Worm (Caenorhabditis elegans) whole organism, L2 larva: Measurements from ENCODE around the gene srx-42.
A peak's percentile ranks its signal among the peaks of the same experiment; 100 is the strongest.

Source experiments
- C34F6.9 ChIP-seq: fragments of 150-350 bp; optimal IDR thresholded peaks from 2 replicates; lab custom pipeline; 2014; ENCODE audit warnings: missing biosample characterization, missing genetic modification characterization
- F13H6.1 ChIP-seq: sonication (generic microtip); optimal IDR thresholded peaks from 2 replicates; lab custom pipeline; 2016; ENCODE audit warnings: missing genetic modification characterization, missing compliant biosample characterization
- R02D3.7 ChIP-seq: fragments of 150-350 bp; optimal IDR thresholded peaks from 2 replicates; lab custom pipeline; 2014; ENCODE audit warnings: missing biosample characterization, missing genetic modification characterization
- Y55F3AM.14 ChIP-seq: fragments of 200-800 bp; sonication (Bioruptor generic); optimal IDR thresholded peaks from 2 replicates; lab custom pipeline; 2018; ENCODE audit warnings: mild to moderate bottlenecking, missing genetic modification characterization, missing compliant biosample characterization
- ZK546.5 ChIP-seq: sonication (generic microtip); optimal IDR thresholded peaks from 2 replicates; lab custom pipeline; 2017; ENCODE audit warnings: missing biosample characterization, missing genetic modification characterization
- alr-1 ChIP-seq: fragments of 150-350 bp; optimal IDR thresholded peaks from 2 replicates; lab custom pipeline; 2014; ENCODE audit warnings: missing biosample characterization, missing genetic modification characterization
- aly-2 ChIP-seq: fragments of 150-350 bp; optimal IDR thresholded peaks from 2 replicates; lab custom pipeline; 2014; ENCODE audit warnings: missing biosample characterization, missing genetic modification characterization
- ama-1 ChIP-seq: fragments of 150-350 bp; optimal IDR thresholded peaks from 2 replicates; lab custom pipeline; 2018; ENCODE audit warnings: inconsistent platforms
- blmp-1 ChIP-seq: sonication (generic microtip); optimal IDR thresholded peaks from 2 replicates; lab custom pipeline; 2017; ENCODE audit warnings: missing genetic modification characterization, mild to moderate bottlenecking, missing compliant biosample characterization, antibody characterized with exemption, moderate library complexity; ENCODE audit not compliant: insufficient read depth
- ceh-16 ChIP-seq: fragments of 150-350 bp; optimal IDR thresholded peaks from 2 replicates; lab custom pipeline; 2014; ENCODE audit warnings: missing biosample characterization, missing genetic modification characterization
- ceh-82 ChIP-seq: fragments of 150-350 bp; optimal IDR thresholded peaks from 2 replicates; lab custom pipeline; 2014; ENCODE audit warnings: missing biosample characterization, missing genetic modification characterization
- crh-2 ChIP-seq: sonication (generic microtip); optimal IDR thresholded peaks from 2 replicates; lab custom pipeline; 2017; ENCODE audit warnings: missing biosample characterization, missing genetic modification characterization
- dmd-4 ChIP-seq: sonication (generic microtip); optimal IDR thresholded peaks from 2 replicates; lab custom pipeline; 2017; ENCODE audit warnings: missing biosample characterization, missing genetic modification characterization
- egl-27 ChIP-seq: sonication (generic microtip); optimal IDR thresholded peaks from 3 replicates; lab custom pipeline; 2017; ENCODE audit warnings: missing biosample characterization, missing genetic modification reagents, missing genetic modification characterization
- elt-1 ChIP-seq: fragments of 150-350 bp; optimal IDR thresholded peaks from 2 replicates; lab custom pipeline; 2014; ENCODE audit warnings: missing biosample characterization, missing genetic modification characterization
- elt-3 ChIP-seq: sonication (generic microtip); optimal IDR thresholded peaks from 2 replicates; lab custom pipeline; 2017; ENCODE audit warnings: missing biosample characterization, missing genetic modification characterization
- gmeb-1 ChIP-seq: fragments of 150-350 bp; optimal IDR thresholded peaks from 2 replicates; lab custom pipeline; 2014; ENCODE audit warnings: missing biosample characterization, missing genetic modification characterization
- lin-11 ChIP-seq: fragments of 150-350 bp; sonication (generic microtip); optimal IDR thresholded peaks from 2 replicates; lab custom pipeline; 2014; ENCODE audit warnings: missing biosample characterization, missing genetic modification characterization, inconsistent platforms, mixed read lengths
- lin-13 ChIP-seq: fragments of 150-350 bp; optimal IDR thresholded peaks from 2 replicates; lab custom pipeline; 2014; ENCODE audit warnings: missing biosample characterization, missing genetic modification reagents, missing genetic modification characterization
- lin-39 ChIP-seq: fragments of 150-350 bp; optimal IDR thresholded peaks from 2 replicates; lab custom pipeline; 2014; ENCODE audit warnings: missing biosample characterization, missing genetic modification reagents, missing genetic modification characterization
- lsy-2 ChIP-seq, 2 experiments: fragments of 150-350 bp in 1 of 2; sonication (generic microtip) in 1 of 2; optimal IDR thresholded peaks; 2 replicates each; lab custom pipeline; 2014 to 2017; ENCODE audit warnings: missing biosample characterization in 2 of 2, missing genetic modification characterization in 2 of 2
- mab-5 ChIP-seq: fragments of 150-350 bp; optimal IDR thresholded peaks from 2 replicates; lab custom pipeline; 2014; ENCODE audit warnings: missing biosample characterization, missing genetic modification characterization
- mbf-1 ChIP-seq: sonication (generic microtip); optimal IDR thresholded peaks from 2 replicates; lab custom pipeline; 2017; ENCODE audit warnings: missing biosample characterization, missing genetic modification characterization
- mdl-1 ChIP-seq, 2 experiments: fragments of 150-350 bp in 1 of 2; sonication (generic microtip) in 1 of 2; optimal IDR thresholded peaks; 2 replicates each; lab custom pipeline; 2017; ENCODE audit warnings: missing biosample characterization in 2 of 2, missing genetic modification characterization in 2 of 2
- nhr-10 ChIP-seq: sonication (generic microtip); optimal IDR thresholded peaks from 2 replicates; lab custom pipeline; 2017; ENCODE audit warnings: missing biosample characterization, missing genetic modification characterization
- nhr-11 ChIP-seq: fragments of 150-350 bp; optimal IDR thresholded peaks from 2 replicates; lab custom pipeline; 2014; ENCODE audit warnings: missing biosample characterization, missing genetic modification characterization
- nhr-12 ChIP-seq: fragments of 150-350 bp; optimal IDR thresholded peaks from 2 replicates; lab custom pipeline; 2014; ENCODE audit warnings: missing biosample characterization, missing genetic modification characterization
- nhr-129 ChIP-seq: fragments of 150-350 bp; optimal IDR thresholded peaks from 2 replicates; lab custom pipeline; 2014; ENCODE audit warnings: missing biosample characterization, missing genetic modification characterization
- nhr-21 ChIP-seq: fragments of 150-350 bp; optimal IDR thresholded peaks from 2 replicates; lab custom pipeline; 2014; ENCODE audit warnings: missing biosample characterization, missing genetic modification characterization
- nhr-23 ChIP-seq: fragments of 150-350 bp; optimal IDR thresholded peaks from 2 replicates; lab custom pipeline; 2014; ENCODE audit warnings: missing biosample characterization, missing genetic modification reagents, missing genetic modification characterization
- nhr-237 ChIP-seq: fragments of 150-350 bp; optimal IDR thresholded peaks from 2 replicates; lab custom pipeline; 2014; ENCODE audit warnings: missing biosample characterization, missing genetic modification characterization
- nhr-25 ChIP-seq: fragments of 150-350 bp; sonication (generic microtip); optimal IDR thresholded peaks from 3 replicates; lab custom pipeline; 2014; ENCODE audit warnings: missing biosample characterization, missing genetic modification characterization
- nhr-6 ChIP-seq: fragments of 150-350 bp; optimal IDR thresholded peaks from 2 replicates; lab custom pipeline; 2014; ENCODE audit warnings: missing biosample characterization, missing genetic modification characterization
- peb-1 ChIP-seq: fragments of 150-350 bp; optimal IDR thresholded peaks from 2 replicates; lab custom pipeline; 2014; ENCODE audit warnings: missing biosample characterization, missing genetic modification characterization
- sem-4 ChIP-seq: fragments of 150-350 bp; optimal IDR thresholded peaks from 2 replicates; lab custom pipeline; 2014; ENCODE audit warnings: missing biosample characterization, missing genetic modification reagents, missing genetic modification characterization
- skn-1 ChIP-seq: sonication (generic microtip); optimal IDR thresholded peaks from 2 replicates; lab custom pipeline; 2017; ENCODE audit warnings: missing biosample characterization, missing genetic modification characterization
- sma-3 ChIP-seq: sonication (generic microtip); optimal IDR thresholded peaks from 2 replicates; lab custom pipeline; 2016; ENCODE audit warnings: missing genetic modification reagents, missing genetic modification characterization, missing compliant biosample characterization
- sma-9 ChIP-seq, 2 experiments: fragments of 150-350 bp in 1 of 2; sonication (generic microtip) in 1 of 2; optimal IDR thresholded peaks; 2 replicates each; lab custom pipeline; 2014 to 2016; ENCODE audit warnings: missing genetic modification characterization in 2 of 2, mild to moderate bottlenecking in 1 of 2, missing biosample characterization in 1 of 2, missing compliant biosample characterization in 1 of 2, missing genetic modification reagents in 1 of 2, moderate library complexity in 1 of 2
- snpc-4 ChIP-seq: fragments of 150-350 bp; optimal IDR thresholded peaks from 2 replicates; lab custom pipeline; 2014; ENCODE audit warnings: missing biosample characterization, missing genetic modification characterization
- unc-39 ChIP-seq: fragments of 150-350 bp; optimal IDR thresholded peaks from 2 replicates; lab custom pipeline; 2014; ENCODE audit warnings: missing biosample characterization, missing genetic modification characterization
- unc-55 ChIP-seq: fragments of 150-350 bp; sonication (generic microtip); optimal IDR thresholded peaks from 3 replicates; lab custom pipeline; 2014; ENCODE audit warnings: missing biosample characterization, missing genetic modification reagents, missing genetic modification characterization
- unc-62 ChIP-seq: fragments of 150-350 bp; optimal IDR thresholded peaks from 2 replicates; lab custom pipeline; 2014; ENCODE audit warnings: missing biosample characterization, missing genetic modification reagents, missing genetic modification characterization
- zag-1 ChIP-seq: fragments of 150-350 bp; optimal IDR thresholded peaks from 2 replicates; lab custom pipeline; 2014; ENCODE audit warnings: missing biosample characterization, missing genetic modification characterization
- ztf-1 ChIP-seq: fragments of 200-800 bp; sonication (Bioruptor generic); conservative IDR thresholded peaks from 2 replicates; pipeline ENCODE4 v1.3.6; 2022; ENCODE audit warnings: missing genetic modification characterization, missing compliant biosample characterization
- ztf-11 ChIP-seq: sonication (generic microtip); optimal IDR thresholded peaks from 2 replicates; lab custom pipeline; 2017; ENCODE audit warnings: missing biosample characterization, missing genetic modification characterization
- ztf-4 ChIP-seq: fragments of 150-350 bp; optimal IDR thresholded peaks from 2 replicates; lab custom pipeline; 2014; ENCODE audit warnings: missing biosample characterization, missing genetic modification characterization

srx-42 gene

ce11 chrV:13908120-13908915 is 12.5 kb upstream of the srx-42 start:
- TF ChIP-seq sma-9 (GFP tag; optimal IDR thresholded peaks at IDR 0.05; lab: Kevin White, UChicago) = peak; percentile 8
- TF ChIP-seq sma-9 (tag; optimal IDR thresholded peaks at IDR 0.05; lab: Kevin White, UChicago) = no peak
- peak in 1 of 2 experiments; percentile 38 for TF ChIP-seq lsy-2 (tag; optimal IDR thresholded peaks at IDR 0.05; lab: Kevin White, UChicago)
- TF ChIP-seq ama-1 (lab: Kevin White, UChicago) = peak; percentile 92
- peak; percentile 29 for TF ChIP-seq Y55F3AM.14
- TF ChIP-seq ztf-4 = peak; percentile 66
- TF ChIP-seq R02D3.7 (tag; lab: Kevin White, UChicago) = no peak
- TF ChIP-seq nhr-129 (tag; lab: Kevin White, UChicago) = no peak

DNA sequence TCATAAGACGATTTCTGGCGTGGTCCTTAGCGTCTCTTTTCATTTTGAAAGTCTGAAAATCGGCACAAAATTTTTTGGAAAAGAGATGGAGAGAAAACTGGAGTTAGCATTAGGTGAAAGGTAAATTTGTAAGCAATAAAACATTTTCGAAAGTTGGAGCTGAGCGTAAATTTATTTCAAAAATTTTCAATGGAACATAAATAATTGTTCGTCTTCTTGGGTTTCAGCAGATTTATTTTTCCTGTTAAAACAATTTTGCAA is 12.0 kb upstream of the srx-42 start, which contains the start of gene C06B3.6:
TSS of gene C06B3.6 (minus strand) at position 52 of the 261 bp plus-strand sequence.
- TF ChIP-seq ceh-16 (no peak), skn-1 (tag; lab: Kevin White, UChicago) (no peak), crh-2 (tag; lab: Kevin White, UChicago) (no peak), zag-1 (tag; lab: Kevin White, UChicago) (no peak), dmd-4 (tag; lab: Kevin White, UChicago) (no peak), unc-39 (tag; lab: Kevin White, UChicago) (no peak), ceh-82 (tag; lab: Kevin White, UChicago) (no peak), elt-1 (tag; lab: Kevin White, UChicago) (no peak), ztf-11 (tag; lab: Kevin White, UChicago) (no peak), snpc-4 (no peak), gmeb-1 (tag; lab: Kevin White, UChicago) (no peak), nhr-11 (tag; lab: Kevin White, UChicago) (no peak), C34F6.9 (tag; lab: Kevin White, UChicago) (no peak), nhr-12 (tag; lab: Kevin White, UChicago) (no peak), egl-27 (tag; lab: Kevin White, UChicago) (no peak), lin-11 (tag; lab: Kevin White, UChicago) (no peak), F13H6.1 (tag; lab: Kevin White, UChicago) (no peak)

DNA sequence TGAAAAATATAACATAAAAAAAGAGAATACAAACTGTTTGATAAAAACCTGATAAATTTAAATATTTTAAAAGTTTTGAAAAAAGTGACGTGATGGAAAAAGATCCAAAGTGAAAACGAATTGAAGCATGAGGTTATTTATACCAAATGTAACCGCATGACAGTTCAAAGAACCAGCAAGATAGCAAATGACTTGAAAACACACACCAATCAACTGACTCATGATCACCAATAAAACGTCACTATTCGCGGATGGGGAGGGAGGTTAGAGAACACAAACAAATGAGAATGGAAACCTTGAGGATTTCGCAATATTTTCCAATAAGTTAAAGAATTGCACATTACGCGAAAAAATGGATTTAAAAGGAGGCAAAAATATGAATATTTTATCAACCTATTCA is 11.4 kb upstream of the srx-42 start, which contains the start of gene C06B3.7:
TSS of gene C06B3.7 (plus strand) at position 287 of the 400 bp plus-strand sequence.
- TF ChIP-seq alr-1 (tag; lab: Kevin White, UChicago) = no peak
- TF ChIP-seq mdl-1 (tag; optimal IDR thresholded peaks at IDR 0.05; lab: Kevin White, UChicago) = peak in 1 of 2 experiments; percentile 74
- peak; percentile 93 for TF ChIP-seq nhr-25 (tag; lab: Kevin White, UChicago)
- TF ChIP-seq mab-5 = peak; percentile 24
- no peak for TF ChIP-seq zag-1 (tag; lab: Kevin White, UChicago)
- TF ChIP-seq R02D3.7 (tag; lab: Kevin White, UChicago) = no peak
- no peak for TF ChIP-seq nhr-237
- TF ChIP-seq lsy-2 (tag; optimal IDR thresholded peaks at IDR 0.05; lab: Kevin White, UChicago) = peak; percentile 15 to 89
- no peak for TF ChIP-seq aly-2 (tag; lab: Kevin White, UChicago)
- no peak for TF ChIP-seq peb-1 (tag; lab: Kevin White, UChicago)
- peak; percentile 88 for TF ChIP-seq sma-3
- TF ChIP-seq nhr-10 = no peak
- peak; percentile 61 for TF ChIP-seq gmeb-1 (tag; lab: Kevin White, UChicago)
- TF ChIP-seq sem-4 = peak; percentile 85
- peak; percentile 55 for TF ChIP-seq blmp-1 (tag; lab: Kevin White, UChicago)
- no peak for TF ChIP-seq ztf-1 (GFP tag; lab: Robert Waterston, UW)
- no peak for TF ChIP-seq nhr-6 (tag; lab: Kevin White, UChicago)
- no peak for TF ChIP-seq mbf-1
- peak; percentile 65 for TF ChIP-seq F13H6.1 (tag; lab: Kevin White, UChicago)
- TF ChIP-seq lin-11 (tag; lab: Kevin White, UChicago) = no peak
- no peak for TF ChIP-seq lin-39 (tag; lab: Kevin White, UChicago)
- peak; percentile 75 for TF ChIP-seq ztf-4
- peak; percentile 21 for TF ChIP-seq skn-1 (tag; lab: Kevin White, UChicago)
- TF ChIP-seq ama-1 (lab: Kevin White, UChicago) = peak; percentile 75
- no peak for TF ChIP-seq dmd-4 (tag; lab: Kevin White, UChicago)
- TF ChIP-seq unc-55 (GFP tag; lab: Kevin White, UChicago) = peak; percentile 73
- TF ChIP-seq crh-2 (tag; lab: Kevin White, UChicago) = peak; percentile 95
- peak; percentile 46 for TF ChIP-seq snpc-4
- TF ChIP-seq elt-1 (tag; lab: Kevin White, UChicago) = no peak
- no peak for TF ChIP-seq elt-3 (tag; lab: Kevin White, UChicago)
- TF ChIP-seq nhr-21 (tag; lab: Kevin White, UChicago) = peak; percentile 93
- TF ChIP-seq egl-27 (tag; lab: Kevin White, UChicago) = peak; percentile 45
- TF ChIP-seq ZK546.5 (tag; lab: Kevin White, UChicago) = no peak
- peak; percentile 99 for TF ChIP-seq nhr-129 (tag; lab: Kevin White, UChicago)
- TF ChIP-seq ztf-11 (tag; lab: Kevin White, UChicago) = no peak
- peak; percentile 47 for TF ChIP-seq lin-13 (GFP tag; lab: Kevin White, UChicago)
- TF ChIP-seq nhr-23 (tag; lab: Kevin White, UChicago) = no peak
- no peak for TF ChIP-seq ceh-82 (tag; lab: Kevin White, UChicago)
- no peak for TF ChIP-seq ceh-16
- no peak for TF ChIP-seq unc-62 (GFP tag; lab: Kevin White, UChicago)
- no peak for TF ChIP-seq nhr-11 (tag; lab: Kevin White, UChicago)
- peak; percentile 91 for TF ChIP-seq C34F6.9 (tag; lab: Kevin White, UChicago)
